Worm (Caenorhabditis elegans) whole organism, young adult: ENCODE measurements around the gene btbd-10.
A peak's percentile ranks its signal among the peaks of the same experiment; 100 is the strongest.

Source experiments
- B0035.1 ChIP-seq: sonication (generic microtip); optimal IDR thresholded peaks from 2 replicates; lab custom pipeline; 2016; ENCODE audit warnings: missing genetic modification characterization, mild to moderate bottlenecking, missing compliant biosample characterization, missing genotype, missing genetic modification reagents
- B0336.3 ChIP-seq: fragments of 200-800 bp; sonication (Bioruptor generic); IDR thresholded peaks from 2 replicates; pipeline ENCODE4 v1.3.6; 2022; ENCODE audit warnings: missing genetic modification characterization, missing compliant biosample characterization
- C06A6.2 ChIP-seq: fragments of 200-800 bp; sonication (Bioruptor generic); conservative IDR thresholded peaks from 2 replicates; pipeline ENCODE4 v1.3.6; 2022; ENCODE audit warnings: missing genetic modification characterization, missing compliant biosample characterization
- F10E7.11 ChIP-seq: sonication (generic microtip); optimal IDR thresholded peaks from 2 replicates; lab custom pipeline; 2017; ENCODE audit warnings: mild to moderate bottlenecking, missing genetic modification characterization, moderate library complexity, missing compliant biosample characterization
- F22D6.2 ChIP-seq: sonication (generic microtip); optimal IDR thresholded peaks from 2 replicates; lab custom pipeline; 2016; ENCODE audit warnings: mild to moderate bottlenecking, missing genetic modification characterization, missing compliant biosample characterization
- F23B12.7 ChIP-seq: sonication (generic microtip); optimal IDR thresholded peaks from 2 replicates; lab custom pipeline; 2017; ENCODE audit warnings: missing genetic modification characterization, mild to moderate bottlenecking, missing compliant biosample characterization, antibody characterized with exemption, moderate library complexity; ENCODE audit not compliant: insufficient read depth
- F33H1.4 ChIP-seq: fragments of 200-800 bp; sonication (Bioruptor generic); IDR thresholded peaks from 2 replicates; pipeline ENCODE4 v1.3.6; 2022; ENCODE audit warnings: missing genetic modification reagents, missing genetic modification characterization, missing compliant biosample characterization
- F39B2.1 ChIP-seq: fragments of 200-800 bp; sonication (Bioruptor generic); IDR thresholded peaks from 2 replicates; pipeline ENCODE4 v1.3.6; 2022; ENCODE audit warnings: missing genetic modification reagents, missing genetic modification characterization, missing compliant biosample characterization
- K12H6.12 ChIP-seq: fragments of 200-800 bp; sonication (Bioruptor generic); optimal IDR thresholded peaks from 2 replicates; lab custom pipeline; 2018; ENCODE audit warnings: mild to moderate bottlenecking, missing genetic modification characterization, missing compliant biosample characterization
- Y53F4B.3 ChIP-seq: fragments of 200-800 bp; sonication (Bioruptor generic); IDR thresholded peaks from 2 replicates; pipeline ENCODE4 v1.3.6; 2022; ENCODE audit warnings: missing genetic modification reagents, missing genetic modification characterization, missing compliant biosample characterization
- Y53G8AR.9 ChIP-seq: fragments of 200-800 bp; sonication (Bioruptor generic); conservative IDR thresholded peaks from 2 replicates; pipeline ENCODE4 v1.3.6; 2022; ENCODE audit warnings: missing genetic modification reagents, missing genetic modification characterization, missing compliant biosample characterization
- Y67H2A.10 ChIP-seq: fragments of 200-800 bp; sonication (Bioruptor generic); conservative IDR thresholded peaks from 2 replicates; pipeline ENCODE4 v1.3.6; 2022; ENCODE audit warnings: missing genetic modification reagents, missing genetic modification characterization, missing compliant biosample characterization
- Y79H2A.3 ChIP-seq: fragments of 200-800 bp; sonication (Bioruptor generic); conservative IDR thresholded peaks from 2 replicates; pipeline ENCODE4 v1.3.6; 2022; ENCODE audit warnings: missing genetic modification reagents, missing genetic modification characterization, missing compliant biosample characterization
- ZK185.1 ChIP-seq: sonication (generic microtip); optimal IDR thresholded peaks from 2 replicates; lab custom pipeline; 2016; ENCODE audit warnings: mild to moderate bottlenecking, missing genetic modification characterization, missing compliant biosample characterization; ENCODE audit not compliant: poor library complexity, severe bottlenecking
- ama-1 ChIP-seq, 3 experiments: fragments of 150-350 bp in 1 of 3; sonication (generic microtip) in 2 of 3; optimal IDR thresholded peaks; 2 replicates each; lab custom pipeline; 2014 to 2018; ENCODE audit warnings: missing biosample characterization in 2 of 3, missing genetic modification characterization in 2 of 3, missing genetic modification reagents in 2 of 3
- ccch-3 ChIP-seq: fragments of 200-800 bp; sonication (Bioruptor generic); optimal IDR thresholded peaks from 2 replicates; lab custom pipeline; 2018; ENCODE audit warnings: mild to moderate bottlenecking, missing genetic modification characterization, missing compliant biosample characterization
- cebp-1 ChIP-seq, 2 experiments: fragments of 200-800 bp in 1 of 2; sonication (Bioruptor generic) in 1 of 2; sonication (generic microtip) in 1 of 2; IDR thresholded peaks in 1 of 2; optimal IDR thresholded peaks in 1 of 2; 2 replicates each; pipeline versions ENCODE4 v1.3.6 to Lab custom; 2017 to 2022; ENCODE audit warnings: missing compliant biosample characterization in 2 of 2, missing genetic modification characterization in 2 of 2, mild to moderate bottlenecking in 1 of 2, missing genetic modification reagents in 1 of 2, moderate library complexity in 1 of 2
- ceh-27 ChIP-seq: fragments of 200-800 bp; sonication (Bioruptor generic); optimal IDR thresholded peaks from 2 replicates; lab custom pipeline; 2018; ENCODE audit warnings: mild to moderate bottlenecking, missing genetic modification characterization, moderate library complexity, missing compliant biosample characterization
- ceh-40 ChIP-seq: fragments of 200-800 bp; sonication (Bioruptor generic); IDR thresholded peaks from 2 replicates; pipeline ENCODE4 v1.3.6; 2022; ENCODE audit warnings: missing genetic modification characterization, missing compliant biosample characterization
- ceh-79 ChIP-seq: sonication (generic microtip); optimal IDR thresholded peaks from 2 replicates; lab custom pipeline; 2017; ENCODE audit warnings: mild to moderate bottlenecking, missing genetic modification characterization, missing compliant biosample characterization
- ceh-91 ChIP-seq: fragments of 200-800 bp; sonication (Bioruptor generic); IDR thresholded peaks from 2 replicates; pipeline ENCODE4 v1.3.6; 2022; ENCODE audit warnings: missing genetic modification reagents, missing genetic modification characterization, missing compliant biosample characterization
- ekl-4 ChIP-seq: fragments of 200-800 bp; sonication (Bioruptor generic); IDR thresholded peaks from 2 replicates; pipeline ENCODE4 v1.3.6; 2022; ENCODE audit warnings: missing genetic modification reagents, missing genetic modification characterization, missing compliant biosample characterization
- ets-4 ChIP-seq: fragments of 200-800 bp; sonication (Bioruptor generic); optimal IDR thresholded peaks from 2 replicates; lab custom pipeline; 2018; ENCODE audit warnings: mild to moderate bottlenecking, missing genetic modification characterization, missing compliant biosample characterization
- gei-17 ChIP-seq: fragments of 200-800 bp; sonication (Bioruptor generic); optimal IDR thresholded peaks from 2 replicates; lab custom pipeline; 2018; ENCODE audit warnings: mild to moderate bottlenecking, missing genetic modification characterization, missing compliant biosample characterization
- hlh-26 ChIP-seq: fragments of 200-800 bp; sonication (Bioruptor generic); conservative IDR thresholded peaks from 2 replicates; pipeline ENCODE4 v1.3.6; 2022; ENCODE audit warnings: missing genetic modification reagents, missing genetic modification characterization, missing compliant biosample characterization
- hmg-20 ChIP-seq: fragments of 200-800 bp; sonication (Bioruptor generic); IDR thresholded peaks from 2 replicates; pipeline ENCODE4 v1.3.6; 2022; ENCODE audit warnings: missing genetic modification reagents, missing genetic modification characterization, missing compliant biosample characterization
- let-526 ChIP-seq: fragments of 200-800 bp; sonication (Bioruptor generic); IDR thresholded peaks from 2 replicates; pipeline ENCODE4 v1.3.6; 2022; ENCODE audit warnings: missing genetic modification reagents, missing genetic modification characterization, missing compliant biosample characterization
- lin-26 ChIP-seq: fragments of 200-800 bp; sonication (Bioruptor generic); IDR thresholded peaks from 2 replicates; pipeline ENCODE4 v1.3.6; 2022; ENCODE audit warnings: missing genetic modification reagents, missing genetic modification characterization, missing compliant biosample characterization
- lin-40 ChIP-seq: sonication (generic microtip); optimal IDR thresholded peaks from 2 replicates; lab custom pipeline; 2016; ENCODE audit warnings: missing genetic modification characterization, mild to moderate bottlenecking, missing compliant biosample characterization, missing genotype, missing genetic modification reagents
- lin-54 ChIP-seq: fragments of 200-800 bp; sonication (Bioruptor generic); optimal IDR thresholded peaks from 2 replicates; lab custom pipeline; 2018; ENCODE audit warnings: mild to moderate bottlenecking, missing genetic modification characterization, missing compliant biosample characterization
- madf-3 ChIP-seq: fragments of 200-800 bp; sonication (Bioruptor generic); IDR thresholded peaks from 2 replicates; pipeline ENCODE4 v1.3.6; 2022; ENCODE audit warnings: missing genetic modification reagents, missing genetic modification characterization, missing compliant biosample characterization
- mel-28 ChIP-seq: sonication (generic microtip); optimal IDR thresholded peaks from 2 replicates; lab custom pipeline; 2016; ENCODE audit warnings: borderline replicate concordance, mild to moderate bottlenecking, missing genetic modification characterization, missing compliant biosample characterization
- mes-4 ChIP-seq: sonication (generic microtip); optimal IDR thresholded peaks from 2 replicates; lab custom pipeline; 2016; ENCODE audit warnings: missing genotype, missing genetic modification characterization, missing compliant biosample characterization
- mxl-1 ChIP-seq: sonication (generic microtip); optimal IDR thresholded peaks from 2 replicates; lab custom pipeline; 2016; ENCODE audit warnings: missing genetic modification characterization, missing compliant biosample characterization
- nhr-80 ChIP-seq: sonication (generic microtip); optimal IDR thresholded peaks from 2 replicates; lab custom pipeline; 2016; ENCODE audit warnings: missing genetic modification characterization, missing compliant biosample characterization
- pbrm-1 ChIP-seq: fragments of 200-800 bp; sonication (Bioruptor generic); IDR thresholded peaks from 2 replicates; pipeline ENCODE4 v1.3.6; 2022; ENCODE audit warnings: missing genetic modification reagents, missing genetic modification characterization, missing compliant biosample characterization
- pha-4 ChIP-seq: fragments of 150-350 bp; sonication (generic microtip); optimal IDR thresholded peaks from 2 replicates; lab custom pipeline; 2014; ENCODE audit warnings: missing biosample characterization, missing genetic modification reagents, missing genetic modification characterization
- rec-8 ChIP-seq, 2 experiments: sonication (generic microtip); optimal IDR thresholded peaks; 2 replicates each; lab custom pipeline; 2016; ENCODE audit warnings: mild to moderate bottlenecking in 2 of 2, missing genetic modification characterization in 2 of 2, missing genetic modification reagents in 2 of 2, missing genotype in 2 of 2, missing biosample characterization in 1 of 2, missing compliant biosample characterization in 1 of 2, moderate library complexity in 1 of 2
- snpc-1.1 ChIP-seq: sonication (generic microtip); optimal IDR thresholded peaks from 2 replicates; lab custom pipeline; 2017; ENCODE audit warnings: missing genetic modification characterization, mild to moderate bottlenecking, missing compliant biosample characterization, antibody characterized with exemption, moderate library complexity, missing genotype, missing genetic modification reagents; ENCODE audit not compliant: insufficient read depth
- somi-1 ChIP-seq: fragments of 200-800 bp; sonication (Bioruptor generic); optimal IDR thresholded peaks from 2 replicates; lab custom pipeline; 2018; ENCODE audit warnings: mild to moderate bottlenecking, missing genetic modification characterization, missing compliant biosample characterization
- tbp1 ChIP-seq: fragments of 200-800 bp; sonication (Bioruptor generic); optimal IDR thresholded peaks from 2 replicates; lab custom pipeline; 2018; ENCODE audit warnings: mild to moderate bottlenecking, missing genetic modification characterization, missing compliant biosample characterization
- unc-62 ChIP-seq: fragments of 150-350 bp; optimal IDR thresholded peaks from 2 replicates; lab custom pipeline; 2014; ENCODE audit warnings: missing biosample characterization, missing genetic modification reagents, missing genetic modification characterization
- xnd-1 ChIP-seq: sonication (generic microtip); optimal IDR thresholded peaks from 2 replicates; lab custom pipeline; 2016; ENCODE audit warnings: missing genotype, missing genetic modification reagents, missing genetic modification characterization, missing compliant biosample characterization
- zim-3 ChIP-seq: sonication (generic microtip); optimal IDR thresholded peaks from 2 replicates; lab custom pipeline; 2017; ENCODE audit warnings: mild to moderate bottlenecking, missing genetic modification characterization, moderate library complexity, missing compliant biosample characterization
- ztf-18 ChIP-seq: sonication (generic microtip); optimal IDR thresholded peaks from 2 replicates; lab custom pipeline; 2016; ENCODE audit warnings: missing genotype, mild to moderate bottlenecking, missing genetic modification characterization, missing compliant biosample characterization
- ztf-22 ChIP-seq: fragments of 200-800 bp; sonication (Bioruptor generic); optimal IDR thresholded peaks from 2 replicates; lab custom pipeline; 2018; ENCODE audit warnings: mild to moderate bottlenecking, missing genetic modification characterization, moderate library complexity, missing compliant biosample characterization
- ztf-25 ChIP-seq: fragments of 200-800 bp; sonication (Bioruptor generic); IDR thresholded peaks from 2 replicates; pipeline ENCODE4 v1.3.6; 2022; ENCODE audit warnings: missing genetic modification reagents, missing genetic modification characterization, missing compliant biosample characterization
- ztf-28 ChIP-seq: fragments of 200-800 bp; sonication (Bioruptor generic); IDR thresholded peaks from 2 replicates; pipeline ENCODE4 v1.3.6; 2022; ENCODE audit warnings: missing genetic modification reagents, missing genetic modification characterization, missing compliant biosample characterization

The btbd-10 gene

DNA sequence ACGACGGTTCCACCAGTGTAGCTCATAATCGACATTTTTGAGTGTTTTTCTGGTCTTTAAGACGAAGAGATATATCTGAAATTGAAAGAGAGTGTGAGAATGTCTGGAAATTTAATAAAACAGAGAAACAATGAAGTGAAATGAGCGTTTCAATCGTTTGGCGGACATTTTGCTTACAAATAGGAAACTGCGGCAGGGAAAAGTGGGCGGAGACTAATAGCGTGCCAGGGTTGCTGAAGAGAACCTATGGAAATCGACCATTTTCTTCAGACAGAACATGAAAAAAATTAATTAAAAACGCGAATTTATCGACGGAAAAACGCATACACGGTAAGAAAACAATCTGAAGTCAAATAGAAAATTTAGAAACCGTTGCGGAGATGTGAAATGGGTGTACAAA is 50.5 kb downstream of the btbd-10 start, which contains the start of gene pbs-3:
pbs-3 (minus strand) TSS at position 75 of the 400 bp plus-strand sequence.
- TF ChIP-seq F10E7.11 (tag; lab: Kevin White, UChicago): no peak
- TF ChIP-seq gei-17: no peak
- peak; percentile 25 for TF ChIP-seq ceh-27 (GFP tag; lab: Kevin White, UChicago)
- no peak for TF ChIP-seq unc-62 (GFP tag; lab: Kevin White, UChicago)
- peak; percentile 31; the same call in 1 of the 2 replicates for TF ChIP-seq Y53G8AR.9
- no peak for TF ChIP-seq ztf-25 (GFP tag; lab: Robert Waterston, UW)
- no peak for TF ChIP-seq B0336.3
- peak; percentile 19 for TF ChIP-seq K12H6.12 (tag; lab: Kevin White, UChicago)
- no peak for TF ChIP-seq hlh-26 (GFP tag; lab: Robert Waterston, UW)
- TF ChIP-seq Y53F4B.3 (GFP tag; lab: Robert Waterston, UW): no peak
- no peak for TF ChIP-seq lin-26 (GFP tag; lab: Robert Waterston, UW)
- TF ChIP-seq ets-4 (GFP tag; lab: Kevin White, UChicago): no peak
- TF ChIP-seq somi-1 (GFP tag; lab: Kevin White, UChicago): no peak
- TF ChIP-seq ztf-22 (GFP tag; lab: Kevin White, UChicago): no peak
- TF ChIP-seq rec-8 (tag; optimal IDR thresholded peaks at IDR 0.05; lab: Kevin White, UChicago): no peak
- TF ChIP-seq pbrm-1 (GFP tag; lab: Robert Waterston, UW): peak; percentile 41; the same call in 1 of the 2 replicates
- no peak for TF ChIP-seq madf-3
- no peak for TF ChIP-seq cebp-1 (GFP tag; IDR thresholded peaks at IDR 0.05; lab: Robert Waterston, UW)
- no peak for TF ChIP-seq cebp-1 (tag; optimal IDR thresholded peaks at IDR 0.05; lab: Kevin White, UChicago)
- no peak for TF ChIP-seq ztf-18
- no peak for TF ChIP-seq ceh-91
- TF ChIP-seq ceh-40 (GFP tag; lab: Robert Waterston, UW): no peak
- TF ChIP-seq B0035.1 (tag; lab: Kevin White, UChicago): no peak
- no peak for TF ChIP-seq Y79H2A.3
- peak; percentile 44 for TF ChIP-seq nhr-80 (tag; lab: Kevin White, UChicago)
- no peak for TF ChIP-seq mel-28 (tag; lab: Kevin White, UChicago)
- TF ChIP-seq hmg-20: no peak
- no peak for TF ChIP-seq tbp1 (GFP tag; lab: Kevin White, UChicago)
- TF ChIP-seq F23B12.7 (tag; lab: Kevin White, UChicago): peak; percentile 85
- no peak for TF ChIP-seq mxl-1 (tag; lab: Kevin White, UChicago)
- TF ChIP-seq F33H1.4: no peak
- peak; percentile 13 for TF ChIP-seq pha-4 (tag; lab: Kevin White, UChicago)
- no peak for TF ChIP-seq ekl-4
- no peak for TF ChIP-seq lin-54
- no peak for TF ChIP-seq F22D6.2
- TF ChIP-seq zim-3: no peak
- TF ChIP-seq Y67H2A.10 (GFP tag; lab: Robert Waterston, UW): no peak
- TF ChIP-seq lin-40 (tag; lab: Kevin White, UChicago): no peak
- TF ChIP-seq ceh-79 (tag; lab: Kevin White, UChicago): no peak
- TF ChIP-seq ztf-28 (GFP tag; lab: Robert Waterston, UW): no peak
- no peak for TF ChIP-seq ccch-3 (GFP tag; lab: Kevin White, UChicago)
- no peak for TF ChIP-seq snpc-1.1 (tag; lab: Kevin White, UChicago)
- TF ChIP-seq ama-1 (optimal IDR thresholded peaks at IDR 0.05; lab: Kevin White, UChicago): no peak
- TF ChIP-seq ama-1 (GFP tag; optimal IDR thresholded peaks at IDR 0.05; lab: Kevin White, UChicago): no peak
- TF ChIP-seq F39B2.1 (GFP tag; lab: Robert Waterston, UW): no peak
- no peak for TF ChIP-seq ZK185.1 (tag; lab: Kevin White, UChicago)
- TF ChIP-seq mes-4: no peak
- TF ChIP-seq C06A6.2 (GFP tag; lab: Robert Waterston, UW): no peak
- no peak for TF ChIP-seq let-526 (GFP tag; lab: Robert Waterston, UW)
- no peak for TF ChIP-seq xnd-1
